Fruit fly (Drosophila melanogaster) whole organism, pupa: Measurements from ENCODE around the gene Pak3.

Experiments
- CG10348 ChIP-seq: fragments of 200-800 bp; sonication (Bioruptor generic); IDR thresholded peaks from 2 replicates; pipeline ENCODE4 v1.3.6; 2022; ENCODE audit warnings: missing biosample characterization, missing genetic modification characterization
- CG12605 ChIP-seq: fragments of 200-800 bp; sonication (Bioruptor generic); IDR thresholded peaks from 2 replicates; pipeline ENCODE4 v1.3.6; 2022; ENCODE audit warnings: missing biosample characterization, missing genetic modification characterization
- CG17806 ChIP-seq: fragments of 200-800 bp; sonication (Bioruptor generic); optimal IDR thresholded peaks from 2 replicates; lab custom pipeline; 2018; ENCODE audit warnings: missing biosample characterization, mild to moderate bottlenecking, missing genetic modification characterization, moderate library complexity
- D1 ChIP-seq: fragments of 200-800 bp; sonication (Bioruptor generic); optimal IDR thresholded peaks from 2 replicates; lab custom pipeline; 2018; ENCODE audit warnings: missing biosample characterization, mild to moderate bottlenecking, missing genetic modification characterization, moderate library complexity
- Snoo ChIP-seq: fragments of 200-800 bp; sonication (Bioruptor generic); optimal IDR thresholded peaks from 3 replicates; lab custom pipeline; 2017; ENCODE audit warnings: missing biosample characterization, mild to moderate bottlenecking, missing genetic modification characterization, inconsistent platforms

DNA sequence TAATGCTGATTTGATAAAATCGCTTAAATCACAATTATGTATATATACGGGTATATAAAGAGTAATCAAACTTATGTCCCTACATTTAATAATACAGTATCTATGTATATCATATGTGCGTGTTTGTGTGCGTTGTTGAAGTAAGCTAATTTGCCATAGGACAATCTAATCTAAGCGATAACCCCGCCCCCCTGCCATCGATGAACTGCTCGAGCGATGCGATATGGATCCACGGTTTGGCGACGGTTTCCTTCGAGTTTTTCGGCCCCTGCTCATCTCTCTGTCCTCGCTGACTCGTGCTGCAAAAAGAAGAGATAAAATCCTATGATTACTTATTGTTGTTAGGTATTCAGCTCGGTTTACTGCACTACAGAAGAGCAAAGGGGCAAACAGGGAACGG is 6.8 kb downstream of the Pak3 start:
- TF ChIP-seq Snoo (tag; lab: Kevin White, UChicago) = no peak
- TF ChIP-seq D1 (tag; lab: Kevin White, UChicago) = no peak
- TF ChIP-seq CG10348 (GFP tag; lab: Robert Waterston, UW) = no peak
- TF ChIP-seq CG12605 (GFP tag; lab: Robert Waterston, UW) = no peak
- no peak for TF ChIP-seq CG17806
